Worm (Caenorhabditis elegans) whole organism, young adult: ENCODE results near the gene sto-6.

Experiments
- F33H1.4 ChIP-seq: fragments of 200-800 bp; sonication (Bioruptor generic); IDR thresholded peaks from 2 replicates; pipeline ENCODE4 v1.3.6; 2022; ENCODE audit warnings: missing genetic modification reagents, missing genetic modification characterization, missing compliant biosample characterization
- ceh-91 ChIP-seq: fragments of 200-800 bp; sonication (Bioruptor generic); IDR thresholded peaks from 2 replicates; pipeline ENCODE4 v1.3.6; 2022; ENCODE audit warnings: missing genetic modification reagents, missing genetic modification characterization, missing compliant biosample characterization
- lin-40 ChIP-seq: sonication (generic microtip); optimal IDR thresholded peaks from 2 replicates; lab custom pipeline; 2016; ENCODE audit warnings: missing genetic modification characterization, mild to moderate bottlenecking, missing compliant biosample characterization, missing genotype, missing genetic modification reagents
- lsl-1 ChIP-seq: fragments of 200-800 bp; sonication (Bioruptor generic); optimal IDR thresholded peaks from 2 replicates; lab custom pipeline; 2018; ENCODE audit warnings: mild to moderate bottlenecking, missing genetic modification characterization, moderate library complexity, missing compliant biosample characterization
- nfyb-1 ChIP-seq: fragments of 200-800 bp; sonication (Bioruptor generic); IDR thresholded peaks from 2 replicates; pipeline ENCODE4 v1.3.6; 2022; ENCODE audit warnings: missing genetic modification reagents, missing genetic modification characterization, missing compliant biosample characterization
- sdz-38 ChIP-seq: sonication (generic microtip); optimal IDR thresholded peaks from 2 replicates; lab custom pipeline; 2016; ENCODE audit warnings: missing genotype, missing genetic modification characterization, missing compliant biosample characterization
- sptf-2 ChIP-seq: fragments of 200-800 bp; sonication (Bioruptor generic); optimal IDR thresholded peaks from 2 replicates; lab custom pipeline; 2018; ENCODE audit warnings: mild to moderate bottlenecking, missing genetic modification characterization, missing compliant biosample characterization
- tbx-9 ChIP-seq: sonication (generic microtip); optimal IDR thresholded peaks from 2 replicates; lab custom pipeline; 2016; ENCODE audit warnings: borderline replicate concordance, missing genetic modification characterization, inconsistent platforms, missing compliant biosample characterization

ce11 chrX:11605214-11605765 lies 26.9 kb upstream of the sto-6 start, which contains the start of gene ftt-2:
- TF ChIP-seq lsl-1 (GFP tag; lab: Kevin White, UChicago): no peak
- TF ChIP-seq sdz-38 (tag; lab: Kevin White, UChicago): no peak
- no peak for TF ChIP-seq tbx-9 (tag; lab: Kevin White, UChicago)
- TF ChIP-seq F33H1.4 (GFP tag; lab: Robert Waterston, UW): no peak
- no peak for TF ChIP-seq nfyb-1 (GFP tag; lab: Robert Waterston, UW)
- TF ChIP-seq lin-40: no peak
- no peak for TF ChIP-seq sptf-2
- no peak for TF ChIP-seq ceh-91 (GFP tag; lab: Robert Waterston, UW)
